Worm (Caenorhabditis elegans): ENCODE results near the gene egas-2.

Gene egas-2

DNA sequence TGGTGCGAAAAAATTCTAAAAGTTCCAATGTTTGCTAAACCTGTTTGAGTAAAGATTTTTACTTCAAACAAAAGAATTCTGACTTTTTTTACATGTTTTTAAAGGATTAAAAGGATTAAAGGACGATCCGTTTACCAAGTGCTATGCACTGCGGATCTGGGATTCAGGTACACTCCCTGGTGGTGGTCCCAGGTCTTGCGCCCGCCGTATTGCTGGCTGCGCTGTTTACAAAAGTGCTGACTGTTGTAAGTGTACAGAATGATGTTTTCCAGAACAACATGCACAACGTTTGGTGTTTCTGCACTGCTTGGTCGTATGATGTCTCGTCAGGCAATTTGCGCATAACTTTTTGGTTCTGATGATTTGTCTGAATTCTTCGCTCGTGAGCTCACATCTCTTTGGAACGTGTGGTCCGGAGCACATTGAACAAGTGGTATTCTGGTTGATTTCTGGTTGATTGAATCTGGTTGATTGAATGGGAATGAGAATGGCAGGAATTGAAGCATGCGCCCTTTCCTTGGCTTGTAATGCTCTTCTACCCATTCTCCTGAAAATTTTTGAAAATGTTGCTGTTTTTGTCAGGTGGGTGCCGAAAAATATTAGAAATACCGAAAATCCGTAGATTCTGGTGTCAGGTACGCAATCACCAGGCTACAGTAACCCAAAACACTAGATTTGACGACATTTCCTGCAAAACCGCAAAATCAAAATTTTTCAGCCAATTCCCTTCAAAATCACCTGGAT, 55.3 kb downstream of the egas-2 start:
- TF ChIP-seq fos-1 (tag; optimal IDR thresholded peaks at IDR 0.05) = no peak
- TF ChIP-seq mbf-1 (tag; optimal IDR thresholded peaks at IDR 0.05) = no peak
- TF ChIP-seq C34F6.9 (tag; optimal IDR thresholded peaks at IDR 0.05) = no peak
- TF ChIP-seq snpc-4 (tag; optimal IDR thresholded peaks at IDR 0.05) = no peak
- no peak for TF ChIP-seq nhr-11 (tag; optimal IDR thresholded peaks at IDR 0.05)
- TF ChIP-seq peb-1 (tag; optimal IDR thresholded peaks at IDR 0.05) = no peak
- TF ChIP-seq zag-1 (tag; optimal IDR thresholded peaks at IDR 0.05) = no peak
- no peak for TF ChIP-seq lin-13 (GFP tag; optimal IDR thresholded peaks at IDR 0.05)
- TF ChIP-seq sma-9 (GFP tag; optimal IDR thresholded peaks at IDR 0.05) = no peak
- no peak for TF ChIP-seq sma-9 (tag; optimal IDR thresholded peaks at IDR 0.05)
- no peak for TF ChIP-seq nhr-21 (tag; optimal IDR thresholded peaks at IDR 0.05)
- no peak for TF ChIP-seq nhr-25 (tag; optimal IDR thresholded peaks at IDR 0.05)
- no peak for TF ChIP-seq egl-27 (tag; optimal IDR thresholded peaks at IDR 0.05)
- TF ChIP-seq Y55F3AM.14 (GFP tag; optimal IDR thresholded peaks at IDR 0.05) = no peak

All from whole organism, L2 larva.